Worm (Caenorhabditis elegans): Measurements from ENCODE around the gene K11H12.6.

The K11H12.6 gene

ce11 chrIV:654526-655440 is 12.3 kb upstream of the K11H12.6 start, which contains the start of the genes rpl-15 and K11H12.8 (continued):
- TF ChIP-seq elt-3 (tag; optimal IDR thresholded peaks at IDR 0.05) (peak; percentile 79 to 99 (median 92)), hmg-11 (tag; optimal IDR thresholded peaks at IDR 0.05) (peak; percentile 100), ceh-16 (tag; optimal IDR thresholded peaks at IDR 0.05) (peak; percentile 71), nhr-67 (tag; optimal IDR thresholded peaks at IDR 0.05) (peak; percentile 66), nhr-11 (tag; optimal IDR thresholded peaks at IDR 0.05) (peak; percentile 98), lin-15B (tag; optimal IDR thresholded peaks at IDR 0.05) (peak; percentile 99), ztf-11 (tag; optimal IDR thresholded peaks at IDR 0.05) (peak; percentile 71), mdl-1 (tag; optimal IDR thresholded peaks at IDR 0.05) (peak; percentile 96), nhr-12 (tag; optimal IDR thresholded peaks at IDR 0.05) (no peak), ceh-9 (tag; optimal IDR thresholded peaks at IDR 0.05) (no peak), elt-2 (tag; optimal IDR thresholded peaks at IDR 0.05) (peak; percentile 98), ceh-28 (tag; optimal IDR thresholded peaks at IDR 0.05) (peak; percentile 96), ceh-82 (tag; optimal IDR thresholded peaks at IDR 0.05) (peak; percentile 97)

DNA sequence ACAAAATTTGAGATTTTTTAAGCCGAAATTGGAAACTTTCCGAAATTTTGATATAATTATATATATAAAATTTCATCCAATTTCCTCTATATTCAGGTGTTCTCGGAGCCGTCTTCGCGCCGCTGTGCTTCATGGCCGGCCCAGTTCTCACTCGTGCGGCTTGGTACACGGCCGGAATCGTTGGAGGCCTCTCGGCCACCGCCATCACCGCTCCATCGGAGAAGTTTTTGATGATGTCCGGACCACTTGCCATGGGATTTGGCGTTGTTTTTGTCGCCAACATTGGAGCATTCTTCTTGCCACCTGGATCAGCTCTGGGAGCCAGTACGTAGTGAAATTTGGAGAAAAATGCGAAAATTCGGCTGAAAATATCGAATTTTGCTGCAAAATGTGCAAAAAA is 10.0 kb upstream of the K11H12.6 start:
- TF ChIP-seq fkh-10 (GFP tag; optimal IDR thresholded peaks at IDR 0.05), result no peak
- no peak for TF ChIP-seq nhr-11 (tag; optimal IDR thresholded peaks at IDR 0.05)
- TF ChIP-seq unc-62 (GFP tag; optimal IDR thresholded peaks at IDR 0.05), result no peak
- TF ChIP-seq nfya-1 (tag; optimal IDR thresholded peaks at IDR 0.05; ENCODE audit: insufficient read depth), result no peak
- no peak for TF ChIP-seq ZK546.5 (tag; optimal IDR thresholded peaks at IDR 0.05)
- no peak for TF ChIP-seq nhr-76 (tag; optimal IDR thresholded peaks at IDR 0.05)
- TF ChIP-seq skn-1 (tag; optimal IDR thresholded peaks at IDR 0.05), result no peak
- TF ChIP-seq nhr-25 (tag; optimal IDR thresholded peaks at IDR 0.05), result no peak
- no peak for TF ChIP-seq fos-1 (tag; optimal IDR thresholded peaks at IDR 0.05)
- TF ChIP-seq nhr-28 (tag; optimal IDR thresholded peaks at IDR 0.05), result no peak
- no peak for TF ChIP-seq elt-3 (tag; optimal IDR thresholded peaks at IDR 0.05)

- no peak for TF ChIP-seq elt-3 (tag; optimal IDR thresholded peaks at IDR 0.05)
- TF ChIP-seq lin-39 (tag; optimal IDR thresholded peaks at IDR 0.05), result peak; percentile 65
- peak; percentile 40 for TF ChIP-seq skn-1 (tag; optimal IDR thresholded peaks at IDR 0.05)
- TF ChIP-seq aly-2 (tag; optimal IDR thresholded peaks at IDR 0.05), result no peak
- peak; percentile 13 for TF ChIP-seq lsy-12 (tag; optimal IDR thresholded peaks at IDR 0.05)
- TF ChIP-seq ama-1 (optimal IDR thresholded peaks at IDR 0.05), result peak; percentile 76
- no peak for TF ChIP-seq nhr-25 (tag; optimal IDR thresholded peaks at IDR 0.05)
- no peak for TF ChIP-seq sea-2 (GFP tag; optimal IDR thresholded peaks at IDR 0.05)
- TF ChIP-seq nhr-237 (tag; optimal IDR thresholded peaks at IDR 0.05), result no peak
- no peak for TF ChIP-seq fkh-2 (tag; optimal IDR thresholded peaks at IDR 0.05)
- TF ChIP-seq unc-62 (GFP tag; optimal IDR thresholded peaks at IDR 0.05), result no peak
- no peak for TF ChIP-seq elt-1 (tag; optimal IDR thresholded peaks at IDR 0.05)
- TF ChIP-seq egl-27 (tag; optimal IDR thresholded peaks at IDR 0.05), result no peak
- TF ChIP-seq R02D3.7 (tag; optimal IDR thresholded peaks at IDR 0.05), result peak; percentile 40
- peak; percentile 5 for TF ChIP-seq nhr-23 (tag; optimal IDR thresholded peaks at IDR 0.05)
- TF ChIP-seq daf-12 (tag; optimal IDR thresholded peaks at IDR 0.05), result no peak
- no peak for TF ChIP-seq ceh-9 (tag; optimal IDR thresholded peaks at IDR 0.05)
- no peak for TF ChIP-seq nhr-67 (tag; optimal IDR thresholded peaks at IDR 0.05)
- no peak for TF ChIP-seq ztf-11 (tag; optimal IDR thresholded peaks at IDR 0.05)
- TF ChIP-seq lin-15B (tag; optimal IDR thresholded peaks at IDR 0.05), result peak; percentile 45
- no peak for TF ChIP-seq zag-1 (tag; optimal IDR thresholded peaks at IDR 0.05)
- peak; percentile 13 for TF ChIP-seq pha-4 (tag; optimal IDR thresholded peaks at IDR 0.05)
- TF ChIP-seq snpc-4 (tag; optimal IDR thresholded peaks at IDR 0.05), result peak; percentile 98
- peak; percentile 58 for TF ChIP-seq nfya-1 (tag; optimal IDR thresholded peaks at IDR 0.05; ENCODE audit: insufficient read depth)
- no peak for TF ChIP-seq mml-1 (tag; optimal IDR thresholded peaks at IDR 0.05)
- TF ChIP-seq tbx-2 (tag; optimal IDR thresholded peaks at IDR 0.05), result no peak
- no peak for TF ChIP-seq nhr-28 (tag; optimal IDR thresholded peaks at IDR 0.05)
- no peak for TF ChIP-seq nhr-43 (tag; optimal IDR thresholded peaks at IDR 0.05; ENCODE audit: poor library complexity, severe bottlenecking)
- peak; percentile 22 for TF ChIP-seq elt-2 (tag; optimal IDR thresholded peaks at IDR 0.05)
- no peak for TF ChIP-seq nhr-76 (tag; optimal IDR thresholded peaks at IDR 0.05)
- TF ChIP-seq jun-1 (tag; optimal IDR thresholded peaks at IDR 0.05), result no peak
- TF ChIP-seq mdl-1 (tag; optimal IDR thresholded peaks at IDR 0.05), result no peak
- TF ChIP-seq pqm-1 (tag; optimal IDR thresholded peaks at IDR 0.05), result no peak
- no peak for TF ChIP-seq egl-5 (tag; optimal IDR thresholded peaks at IDR 0.05)
- TF ChIP-seq ztf-4 (tag; optimal IDR thresholded peaks at IDR 0.05), result no peak
- TF ChIP-seq nhr-11 (tag; optimal IDR thresholded peaks at IDR 0.05), result no peak
Measured at ce11 chrIV:657932-658331, 9.2 kb upstream of the K11H12.6 start.
